Worm (Caenorhabditis elegans) whole organism, L2 larva: ENCODE results near the gene Y66A7A.7.

Experiments used
- ceh-82 ChIP-seq: fragments of 150-350 bp; optimal IDR thresholded peaks from 2 replicates; lab custom pipeline; 2014; ENCODE audit warnings: missing biosample characterization, missing genetic modification characterization
- egl-27 ChIP-seq: sonication (generic microtip); optimal IDR thresholded peaks from 3 replicates; lab custom pipeline; 2017; ENCODE audit warnings: missing biosample characterization, missing genetic modification reagents, missing genetic modification characterization
- nhr-11 ChIP-seq: fragments of 150-350 bp; optimal IDR thresholded peaks from 2 replicates; lab custom pipeline; 2014; ENCODE audit warnings: missing biosample characterization, missing genetic modification characterization

- TF ChIP-seq ceh-82 = no peak
- no peak for TF ChIP-seq egl-27
- TF ChIP-seq nhr-11 (tag; lab: Kevin White, UChicago) = no peak
These were observed 5.7 kb upstream of the Y66A7A.7 start for ce11 chrIII:11635000-11635399.
